Worm (Caenorhabditis elegans): Measurements from ENCODE around the gene prmt-4.

The prmt-4 gene

ce11 chrIV:592382-592781, 11.1 kb downstream of the prmt-4 start, which contains the start of gene C18H7.6:
C18H7.6 (minus strand) TSS chrIV:592485.
- TF ChIP-seq set-16 (GFP tag; IDR thresholded peaks at IDR 0.05) = 0 out of 2 replicates have a peak, but pooled peaks have one; percentile 7
- TF ChIP-seq ama-1 (optimal IDR thresholded peaks at IDR 0.05) = no peak

DNA sequence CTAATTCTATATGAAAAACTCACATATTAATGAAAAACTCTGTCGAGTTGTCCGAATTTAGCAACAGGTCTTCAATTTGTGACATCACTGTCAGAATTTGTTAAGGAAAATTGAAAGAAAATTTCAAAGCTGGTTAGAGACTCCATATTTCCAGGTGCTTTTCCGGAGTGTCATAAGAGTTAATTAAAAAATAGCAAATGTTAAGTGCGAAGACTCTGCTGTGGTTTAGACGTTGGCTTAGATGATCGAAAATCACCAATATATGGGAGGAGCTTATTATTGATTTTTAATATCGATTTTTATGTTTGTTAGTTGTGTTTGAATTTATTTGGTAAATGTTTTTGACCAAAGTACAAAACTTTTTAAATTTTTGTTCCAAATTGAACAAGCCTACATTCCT, 15.7 kb downstream of the prmt-4 start, which contains the start of gene C18H7.12:
Gene C18H7.12, minus strand, starts transcription at position 101 of the 400 bp plus-strand sequence.
- no peak for TF ChIP-seq zfp-2 (tag; optimal IDR thresholded peaks at IDR 0.05)
- TF ChIP-seq lin-29 (GFP tag; IDR thresholded peaks at IDR 0.05) = no peak
- no peak for TF ChIP-seq lsy-2 (tag; optimal IDR thresholded peaks at IDR 0.05)
- no peak for TF ChIP-seq dmd-6 (GFP tag; IDR thresholded peaks at IDR 0.05)
- no peak for TF ChIP-seq ceh-62 (tag; optimal IDR thresholded peaks at IDR 0.05)
- no peak for TF ChIP-seq ztf-7 (tag; optimal IDR thresholded peaks at IDR 0.05)
- no peak for TF ChIP-seq nhr-111 (GFP tag; optimal IDR thresholded peaks at IDR 0.05)

ce11 chrIV:584039-584438, 19.4 kb downstream of the prmt-4 start:
- TF ChIP-seq daf-16 (GFP tag; optimal IDR thresholded peaks at IDR 0.05) (no peak), daf-16 (tag; optimal IDR thresholded peaks at IDR 0.05) (no peak), unc-62 (GFP tag; optimal IDR thresholded peaks at IDR 0.05 in 1 of 2) (peak in 1 of 2 experiments; percentile 59), unc-62 (tag; optimal IDR thresholded peaks at IDR 0.05) (no peak)

ce11 chrIV:582130-582529, 21.3 kb downstream of the prmt-4 start, which contains the start of gene F56A11.6:
F56A11.6 (minus strand) TSS chrIV:582230.
- peak; percentile 7 for TF ChIP-seq ceh-28 (tag; optimal IDR thresholded peaks at IDR 0.05)
- no peak for TF ChIP-seq duxl-1 (tag; optimal IDR thresholded peaks at IDR 0.05; ENCODE audit: poor library complexity)

- TF ChIP-seq pqm-1 (tag; optimal IDR thresholded peaks at IDR 0.05) (no peak), nhr-111 (GFP tag; optimal IDR thresholded peaks at IDR 0.05) (no peak), hlh-30 (tag; optimal IDR thresholded peaks at IDR 0.05; ENCODE audit: insufficient read depth) (no peak), dmd-9 (GFP tag; IDR thresholded peaks at IDR 0.05) (no peak), F10B5.3 (tag; optimal IDR thresholded peaks at IDR 0.05) (no peak), set-16 (GFP tag; IDR thresholded peaks at IDR 0.05) (peak; percentile 71)
Observed at ce11 chrIV:580512-580911, 22.9 kb downstream of the prmt-4 start.

ce11 chrIV:572487-572886, 31.0 kb downstream of the prmt-4 start, which contains the start of gene gex-2:
gex-2 (plus strand) TSS chrIV:572769.
- peak; percentile 10 for TF ChIP-seq hlh-11 (tag; optimal IDR thresholded peaks at IDR 0.05)
- no peak for TF ChIP-seq nhr-237 (tag; optimal IDR thresholded peaks at IDR 0.05)
- TF ChIP-seq hmg-1.1 (GFP tag; IDR thresholded peaks at IDR 0.05) = 0 out of 2 replicates have a peak, but pooled peaks have one; percentile 15
- no peak for TF ChIP-seq mdt-29 (GFP tag; IDR thresholded peaks at IDR 0.05)
- TF ChIP-seq daf-16 (GFP tag; optimal IDR thresholded peaks at IDR 0.05) = no peak
- no peak for TF ChIP-seq daf-16 (tag; optimal IDR thresholded peaks at IDR 0.05)
- peak; percentile 60 for TF ChIP-seq mes-2 (tag; optimal IDR thresholded peaks at IDR 0.05; ENCODE audit: poor library complexity, severe bottlenecking)
- TF ChIP-seq daf-8 (GFP tag; IDR thresholded peaks at IDR 0.05) = no peak
- TF ChIP-seq fos-1 (tag; optimal IDR thresholded peaks at IDR 0.05) = no peak
- no peak for TF ChIP-seq egl-27 (tag; optimal IDR thresholded peaks at IDR 0.05)
- no peak for TF ChIP-seq skn-1 (tag; optimal IDR thresholded peaks at IDR 0.05)

DNA sequence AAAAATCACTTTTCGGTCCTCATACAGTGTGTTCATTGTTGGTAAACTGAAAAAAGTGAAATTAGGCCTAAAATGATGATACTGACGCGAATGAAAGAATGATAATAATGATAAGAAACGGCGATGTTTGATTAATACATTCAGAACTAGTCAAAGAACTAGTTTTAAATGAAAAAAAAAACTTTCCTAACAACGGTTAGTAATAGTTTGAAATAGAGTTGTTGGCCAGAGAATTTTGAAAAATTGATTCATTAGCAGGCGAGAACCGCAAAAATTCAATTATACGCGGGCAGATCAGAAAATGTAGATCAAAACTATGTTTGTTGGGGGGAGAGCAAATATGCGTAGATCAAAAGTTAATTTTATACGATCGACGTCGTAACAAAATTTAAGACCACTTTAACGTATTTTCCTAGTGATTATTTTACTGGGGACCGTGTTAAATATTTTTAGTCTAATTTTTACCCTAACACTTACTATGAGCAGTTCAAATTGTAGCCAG, 32.6 kb downstream of the prmt-4 start, which contains the start of gene F56A11.5:
Gene F56A11.5, minus strand, starts transcription at position 51 of the 502 bp plus-strand sequence.
- peak; percentile 21 for TF ChIP-seq pqm-1 (tag; optimal IDR thresholded peaks at IDR 0.05)
- TF ChIP-seq hlh-11 (tag; optimal IDR thresholded peaks at IDR 0.05) = no peak
- no peak for TF ChIP-seq zag-1 (tag; optimal IDR thresholded peaks at IDR 0.05)
- no peak for TF ChIP-seq dmd-6 (GFP tag; IDR thresholded peaks at IDR 0.05)
